Fruit fly (Drosophila melanogaster) whole organism, prepupa: Measurements from ENCODE around the gene Mabi.

Experiments
- CG3919 ChIP-seq: fragments of 200-800 bp; sonication (Bioruptor generic); optimal IDR thresholded peaks from 3 replicates; lab custom pipeline; 2016; ENCODE audit warnings: missing biosample characterization, missing genetic modification characterization
- CG8319 ChIP-seq: fragments of 200-800 bp; sonication (Bioruptor generic); optimal IDR thresholded peaks from 3 replicates; lab custom pipeline; 2016; ENCODE audit warnings: missing biosample characterization, missing genetic modification characterization
- Hr4 ChIP-seq: fragments of 200-800 bp; sonication (Bioruptor generic); optimal IDR thresholded peaks from 3 replicates; lab custom pipeline; 2016; ENCODE audit warnings: missing biosample characterization, missing genetic modification characterization
- OdsH ChIP-seq: fragments of 200-800 bp; sonication (Bioruptor generic); optimal IDR thresholded peaks from 3 replicates; lab custom pipeline; 2016; ENCODE audit warnings: missing biosample characterization, missing genetic modification characterization
- Sox14 ChIP-seq: fragments of 200-800 bp; sonication (Bioruptor generic); optimal IDR thresholded peaks from 3 replicates; lab custom pipeline; 2016; ENCODE audit warnings: missing biosample characterization, missing genetic modification characterization
- achi ChIP-seq: fragments of 200-800 bp; sonication (Bioruptor generic); optimal IDR thresholded peaks from 3 replicates; lab custom pipeline; 2016; ENCODE audit warnings: missing biosample characterization, missing genetic modification characterization
- cyc ChIP-seq: fragments of 200-800 bp; sonication (Bioruptor generic); optimal IDR thresholded peaks from 3 replicates; lab custom pipeline; 2016; ENCODE audit warnings: missing biosample characterization, missing genetic modification characterization
- dsx ChIP-seq: fragments of 200-800 bp; optimal IDR thresholded peaks from 3 replicates; lab custom pipeline; 2019; ENCODE audit warnings: missing biosample characterization, mild to moderate bottlenecking, missing genetic modification characterization, moderate library complexity; ENCODE audit not compliant: poor library complexity, severe bottlenecking
- esn ChIP-seq: fragments of 200-800 bp; sonication (Bioruptor generic); optimal IDR thresholded peaks from 2 replicates; lab custom pipeline; 2016; ENCODE audit warnings: missing biosample characterization, mild to moderate bottlenecking, missing genetic modification characterization, moderate library complexity
- svp ChIP-seq: fragments of 200-800 bp; sonication (Bioruptor generic); peaks from one replicate; lab custom pipeline; 2016; ENCODE audit warnings: missing biosample characterization, missing genetic modification characterization

dm6 chr2L:13191052-13191678, 43.3 kb downstream of the Mabi start:
- TF ChIP-seq Hr4 (no peak), cyc (no peak), achi (GFP tag; lab: Kevin White, UChicago) (no peak), CG3919 (GFP tag; lab: Kevin White, UChicago) (no peak), Sox14 (no peak), CG8319 (no peak), svp (GFP tag; lab: Kevin White, UChicago) (no peak), OdsH (GFP tag; lab: Kevin White, UChicago) (no peak), esn (GFP tag; lab: Kevin White, UChicago) (no peak), dsx (GFP tag; lab: Kevin White, UChicago) (no peak)
